Worm (Caenorhabditis elegans): ENCODE results near the gene kvs-5.
"Not testable (repeated sequence)": the region's sequence is repeated elsewhere in the genome, so short reads cannot be mapped to it uniquely, and the experiment has no call there.

Gene kvs-5

ce11 chrIV:762486-763376 is 26.2 kb downstream of the kvs-5 start (continued):
- TF ChIP-seq egrh-3 (GFP tag; IDR thresholded peaks at IDR 0.05), result peak; percentile 92
- TF ChIP-seq madf-8 (GFP tag; conservative IDR thresholded peaks at IDR 0.05), result no peak
- TF ChIP-seq dpl-1 (GFP tag; optimal IDR thresholded peaks at IDR 0.05), result no peak

- peak; percentile 91 for TF ChIP-seq ama-1 (optimal IDR thresholded peaks at IDR 0.05)
- TF ChIP-seq ama-1 (GFP tag; optimal IDR thresholded peaks at IDR 0.05), result no peak
- peak; percentile 43 for TF ChIP-seq hmg-1.2 (GFP tag; IDR thresholded peaks at IDR 0.05)
- TF ChIP-seq somi-1 (GFP tag; optimal IDR thresholded peaks at IDR 0.05), result no peak
- 0 out of 2 replicates have a peak, but pooled peaks have one; percentile 16 for TF ChIP-seq Y53G8AR.9 (GFP tag; conservative IDR thresholded peaks at IDR 0.05)
- TF ChIP-seq lin-40 (tag; optimal IDR thresholded peaks at IDR 0.05), result peak; percentile 39
These were observed 27.0 kb downstream of the kvs-5 start, which contains the start of gene col-103 for ce11 chrIV:763377-764063. Gene col-103, minus strand, starts transcription at chrIV:763678.

ce11 chrIV:768312-768711 is 31.8 kb downstream of the kvs-5 start, which contains the start of gene F56B3.2:
Gene F56B3.2, minus strand, starts transcription at chrIV:768584.
- no peak for TF ChIP-seq Y79H2A.3 (GFP tag; conservative IDR thresholded peaks at IDR 0.05)
- no peak for TF ChIP-seq ztf-22 (GFP tag; optimal IDR thresholded peaks at IDR 0.05)
- no peak for TF ChIP-seq Y56A3A.18 (GFP tag; IDR thresholded peaks at IDR 0.05)
- TF ChIP-seq F52B5.7 (tag; optimal IDR thresholded peaks at IDR 0.05), result no peak
- no peak for TF ChIP-seq pha-4 (tag; optimal IDR thresholded peaks at IDR 0.05)
- no peak for TF ChIP-seq let-607 (tag; optimal IDR thresholded peaks at IDR 0.05)
- TF ChIP-seq attf-6 (GFP tag; IDR thresholded peaks at IDR 0.05), result no peak
- TF ChIP-seq ceh-40 (GFP tag; IDR thresholded peaks at IDR 0.05), result no peak
- no peak for TF ChIP-seq F37B4.10 (GFP tag; IDR thresholded peaks at IDR 0.05)
- no peak for TF ChIP-seq hlh-26 (GFP tag; conservative IDR thresholded peaks at IDR 0.05)
- TF ChIP-seq egrh-3 (GFP tag; IDR thresholded peaks at IDR 0.05), result no peak
- TF ChIP-seq B0035.1 (tag; optimal IDR thresholded peaks at IDR 0.05), result no peak

ce11 chrIV:769931-770544 is 33.5 kb downstream of the kvs-5 start:
- peak; percentile 28; the same call in 1 of the 2 replicates for TF ChIP-seq D2030.7 (GFP tag; IDR thresholded peaks at IDR 0.05)
- TF ChIP-seq mcd-1 (GFP tag; IDR thresholded peaks at IDR 0.05), result peak; percentile 85

- TF ChIP-seq T07F8.4 (tag; optimal IDR thresholded peaks at IDR 0.05); lin-35 (GFP tag; optimal IDR thresholded peaks at IDR 0.05); ztf-3 (GFP tag; optimal IDR thresholded peaks at IDR 0.05): not testable (repeated sequence)
These were observed 34.5 kb downstream of the kvs-5 start, which contains the start of gene F56B3.9 for ce11 chrIV:771061-771460. Gene F56B3.9, plus strand, starts transcription at chrIV:771361.

- TF ChIP-seq mcd-1 (GFP tag; IDR thresholded peaks at IDR 0.05), result peak; percentile 85
- TF ChIP-seq lin-54 (GFP tag; optimal IDR thresholded peaks at IDR 0.05), result peak; percentile 37
- peak; percentile 24 for TF ChIP-seq dpl-1 (GFP tag; optimal IDR thresholded peaks at IDR 0.05)
- no peak for TF ChIP-seq madf-10 (tag; optimal IDR thresholded peaks at IDR 0.05)
- no peak for TF ChIP-seq rcor-1 (GFP tag; IDR thresholded peaks at IDR 0.05)
- peak in 1 of 3 experiments; percentile 34 for TF ChIP-seq lin-35 (GFP tag; optimal IDR thresholded peaks at IDR 0.05)
- peak; percentile 55 for TF ChIP-seq efl-1 (GFP tag; optimal IDR thresholded peaks at IDR 0.05)
- TF ChIP-seq zfh-2 (GFP tag; conservative IDR thresholded peaks at IDR 0.05), result no peak
- no peak for TF ChIP-seq ets-4 (GFP tag; optimal IDR thresholded peaks at IDR 0.05)
- no peak for TF ChIP-seq him-1 (tag; optimal IDR thresholded peaks at IDR 0.05)
These were observed 36.4 kb downstream of the kvs-5 start, which contains the start of gene mrpl-2 for ce11 chrIV:772931-773330. Gene mrpl-2, plus strand, starts transcription at chrIV:773237.

Data from whole organism, young adult.